Worm (Caenorhabditis elegans) whole organism, young adult: ENCODE results near the gene nsy-7.

Experiments
- B0261.1 ChIP-seq: sonication (generic microtip); optimal IDR thresholded peaks from 2 replicates; lab custom pipeline; 2016; ENCODE audit warnings: mild to moderate bottlenecking, missing genetic modification characterization, moderate library complexity, missing compliant biosample characterization
- B0336.3 ChIP-seq: fragments of 200-800 bp; sonication (Bioruptor generic); IDR thresholded peaks from 2 replicates; pipeline ENCODE4 v1.3.6; 2022; ENCODE audit warnings: missing genetic modification characterization, missing compliant biosample characterization
- F22D6.2 ChIP-seq: sonication (generic microtip); optimal IDR thresholded peaks from 2 replicates; lab custom pipeline; 2016; ENCODE audit warnings: mild to moderate bottlenecking, missing genetic modification characterization, missing compliant biosample characterization
- F23B12.7 ChIP-seq: sonication (generic microtip); optimal IDR thresholded peaks from 2 replicates; lab custom pipeline; 2017; ENCODE audit warnings: missing genetic modification characterization, mild to moderate bottlenecking, missing compliant biosample characterization, antibody characterized with exemption, moderate library complexity; ENCODE audit not compliant: insufficient read depth
- K11D2.4 ChIP-seq: fragments of 200-800 bp; sonication (Bioruptor generic); IDR thresholded peaks from 2 replicates; pipeline ENCODE4 v1.3.6; 2022; ENCODE audit warnings: missing genetic modification reagents, missing genetic modification characterization, missing compliant biosample characterization
- T26A5.8 ChIP-seq: sonication (generic microtip); optimal IDR thresholded peaks from 2 replicates; lab custom pipeline; 2016; ENCODE audit warnings: missing genetic modification characterization, missing compliant biosample characterization
- Y53G8AR.9 ChIP-seq: fragments of 200-800 bp; sonication (Bioruptor generic); conservative IDR thresholded peaks from 2 replicates; pipeline ENCODE4 v1.3.6; 2022; ENCODE audit warnings: missing genetic modification reagents, missing genetic modification characterization, missing compliant biosample characterization
- Y79H2A.3 ChIP-seq: fragments of 200-800 bp; sonication (Bioruptor generic); conservative IDR thresholded peaks from 2 replicates; pipeline ENCODE4 v1.3.6; 2022; ENCODE audit warnings: missing genetic modification reagents, missing genetic modification characterization, missing compliant biosample characterization
- aptf-2 ChIP-seq: fragments of 200-800 bp; sonication (Bioruptor generic); conservative IDR thresholded peaks from 2 replicates; pipeline ENCODE4 v1.3.6; 2022; ENCODE audit warnings: missing genetic modification reagents, missing genetic modification characterization, missing compliant biosample characterization
- attf-5 ChIP-seq: fragments of 200-800 bp; sonication (Bioruptor generic); optimal IDR thresholded peaks from 2 replicates; lab custom pipeline; 2018; ENCODE audit warnings: mild to moderate bottlenecking, missing genetic modification characterization, missing compliant biosample characterization
- cebp-1 ChIP-seq, 2 experiments: fragments of 200-800 bp in 1 of 2; sonication (Bioruptor generic) in 1 of 2; sonication (generic microtip) in 1 of 2; IDR thresholded peaks in 1 of 2; optimal IDR thresholded peaks in 1 of 2; 2 replicates each; pipeline versions ENCODE4 v1.3.6 to Lab custom; 2017 to 2022; ENCODE audit warnings: missing compliant biosample characterization in 2 of 2, missing genetic modification characterization in 2 of 2, mild to moderate bottlenecking in 1 of 2, missing genetic modification reagents in 1 of 2, moderate library complexity in 1 of 2
- ceh-27 ChIP-seq: fragments of 200-800 bp; sonication (Bioruptor generic); optimal IDR thresholded peaks from 2 replicates; lab custom pipeline; 2018; ENCODE audit warnings: mild to moderate bottlenecking, missing genetic modification characterization, moderate library complexity, missing compliant biosample characterization
- dox-1 ChIP-seq: fragments of 200-800 bp; sonication (Bioruptor generic); IDR thresholded peaks from 2 replicates; pipeline ENCODE4 v1.3.6; 2022; ENCODE audit warnings: missing genetic modification reagents, missing genetic modification characterization, missing compliant biosample characterization
- dpl-1 ChIP-seq: fragments of 150-350 bp; optimal IDR thresholded peaks from 2 replicates; lab custom pipeline; 2014; ENCODE audit warnings: missing biosample characterization, missing genetic modification reagents, missing genetic modification characterization
- efl-1 ChIP-seq: fragments of 150-350 bp; optimal IDR thresholded peaks from 2 replicates; lab custom pipeline; 2014; ENCODE audit warnings: missing biosample characterization, missing genetic modification reagents, missing genetic modification characterization
- gei-17 ChIP-seq: fragments of 200-800 bp; sonication (Bioruptor generic); optimal IDR thresholded peaks from 2 replicates; lab custom pipeline; 2018; ENCODE audit warnings: mild to moderate bottlenecking, missing genetic modification characterization, missing compliant biosample characterization
- hmg-1.2 ChIP-seq: fragments of 200-800 bp; sonication (Bioruptor generic); IDR thresholded peaks from 2 replicates; pipeline ENCODE4 v1.3.6; 2022; ENCODE audit warnings: missing genetic modification reagents, missing genetic modification characterization, missing compliant biosample characterization
- hmg-20 ChIP-seq: fragments of 200-800 bp; sonication (Bioruptor generic); IDR thresholded peaks from 2 replicates; pipeline ENCODE4 v1.3.6; 2022; ENCODE audit warnings: missing genetic modification reagents, missing genetic modification characterization, missing compliant biosample characterization
- hsf-1 ChIP-seq: fragments of 200-800 bp; sonication (Bioruptor generic); IDR thresholded peaks from 2 replicates; pipeline ENCODE4 v1.3.6; 2022; ENCODE audit warnings: missing genetic modification reagents, missing genetic modification characterization, missing compliant biosample characterization
- lin-26 ChIP-seq: fragments of 200-800 bp; sonication (Bioruptor generic); IDR thresholded peaks from 2 replicates; pipeline ENCODE4 v1.3.6; 2022; ENCODE audit warnings: missing genetic modification reagents, missing genetic modification characterization, missing compliant biosample characterization
- lin-40 ChIP-seq: sonication (generic microtip); optimal IDR thresholded peaks from 2 replicates; lab custom pipeline; 2016; ENCODE audit warnings: missing genetic modification characterization, mild to moderate bottlenecking, missing compliant biosample characterization, missing genotype, missing genetic modification reagents
- lin-54 ChIP-seq: fragments of 200-800 bp; sonication (Bioruptor generic); optimal IDR thresholded peaks from 2 replicates; lab custom pipeline; 2018; ENCODE audit warnings: mild to moderate bottlenecking, missing genetic modification characterization, missing compliant biosample characterization
- madf-10 ChIP-seq: sonication (generic microtip); optimal IDR thresholded peaks from 2 replicates; lab custom pipeline; 2016; ENCODE audit warnings: mild to moderate bottlenecking, missing genetic modification characterization, missing compliant biosample characterization
- madf-6 ChIP-seq: fragments of 200-800 bp; sonication (Bioruptor generic); IDR thresholded peaks from 2 replicates; pipeline ENCODE4 v1.3.6; 2022; ENCODE audit warnings: missing genetic modification reagents, missing genetic modification characterization, missing compliant biosample characterization
- madf-8 ChIP-seq: fragments of 200-800 bp; sonication (Bioruptor generic); conservative IDR thresholded peaks from 2 replicates; pipeline ENCODE4 v1.3.6; 2022; ENCODE audit warnings: missing genetic modification reagents, missing genetic modification characterization, missing compliant biosample characterization
- mcd-1 ChIP-seq: fragments of 200-800 bp; sonication (Bioruptor generic); IDR thresholded peaks from 2 replicates; pipeline ENCODE4 v1.3.6; 2022; ENCODE audit warnings: missing genetic modification reagents, missing genetic modification characterization, missing compliant biosample characterization
- mes-4 ChIP-seq: sonication (generic microtip); optimal IDR thresholded peaks from 2 replicates; lab custom pipeline; 2016; ENCODE audit warnings: missing genotype, missing genetic modification characterization, missing compliant biosample characterization
- nfyb-1 ChIP-seq: fragments of 200-800 bp; sonication (Bioruptor generic); IDR thresholded peaks from 2 replicates; pipeline ENCODE4 v1.3.6; 2022; ENCODE audit warnings: missing genetic modification reagents, missing genetic modification characterization, missing compliant biosample characterization
- nhr-80 ChIP-seq: sonication (generic microtip); optimal IDR thresholded peaks from 2 replicates; lab custom pipeline; 2016; ENCODE audit warnings: missing genetic modification characterization, missing compliant biosample characterization
- pha-4 ChIP-seq: fragments of 150-350 bp; sonication (generic microtip); optimal IDR thresholded peaks from 2 replicates; lab custom pipeline; 2014; ENCODE audit warnings: missing biosample characterization, missing genetic modification reagents, missing genetic modification characterization
- rec-8 ChIP-seq, 2 experiments: sonication (generic microtip); optimal IDR thresholded peaks; 2 replicates each; lab custom pipeline; 2016; ENCODE audit warnings: mild to moderate bottlenecking in 2 of 2, missing genetic modification characterization in 2 of 2, missing genetic modification reagents in 2 of 2, missing genotype in 2 of 2, missing biosample characterization in 1 of 2, missing compliant biosample characterization in 1 of 2, moderate library complexity in 1 of 2
- repo-1 ChIP-seq: sonication (generic microtip); optimal IDR thresholded peaks from 2 replicates; lab custom pipeline; 2017; ENCODE audit warnings: mild to moderate bottlenecking, missing genetic modification characterization, missing compliant biosample characterization
- sea-2 ChIP-seq: fragments of 200-800 bp; sonication (Bioruptor generic); IDR thresholded peaks from 2 replicates; pipeline ENCODE4 v1.3.6; 2022; ENCODE audit warnings: missing genetic modification characterization, missing compliant biosample characterization
- snpc-1.3 ChIP-seq: sonication (generic microtip); optimal IDR thresholded peaks from 2 replicates; lab custom pipeline; 2017; ENCODE audit warnings: missing genetic modification characterization, mild to moderate bottlenecking, missing compliant biosample characterization, antibody characterized with exemption, moderate library complexity, missing genotype, missing genetic modification reagents; ENCODE audit not compliant: insufficient read depth
- tbp1 ChIP-seq: fragments of 200-800 bp; sonication (Bioruptor generic); optimal IDR thresholded peaks from 2 replicates; lab custom pipeline; 2018; ENCODE audit warnings: mild to moderate bottlenecking, missing genetic modification characterization, missing compliant biosample characterization
- ztf-26 ChIP-seq: sonication (generic microtip); optimal IDR thresholded peaks from 2 replicates; lab custom pipeline; 2017; ENCODE audit warnings: missing genetic modification characterization, missing compliant biosample characterization
- ztf-6 ChIP-seq: fragments of 200-800 bp; sonication (Bioruptor generic); IDR thresholded peaks from 2 replicates; pipeline ENCODE4 v1.3.6; 2022; ENCODE audit warnings: missing genetic modification reagents, missing genetic modification characterization, missing compliant biosample characterization

nsy-7 gene

ce11 chrIV:8133536-8133935 lies 47.1 kb upstream of the nsy-7 start, which contains the start of gene sph-1:
Gene sph-1, minus strand, starts transcription at chrIV:8133558.
- no peak for TF ChIP-seq cebp-1 (GFP tag; IDR thresholded peaks at IDR 0.05; lab: Robert Waterston, UW)
- peak; percentile 57 for TF ChIP-seq cebp-1 (tag; optimal IDR thresholded peaks at IDR 0.05; lab: Kevin White, UChicago)
- TF ChIP-seq snpc-1.3 (tag; lab: Kevin White, UChicago), result peak; percentile 4
- peak; percentile 0 for TF ChIP-seq lin-54
- peak; percentile 69 for TF ChIP-seq nhr-80 (tag; lab: Kevin White, UChicago)
- TF ChIP-seq T26A5.8 (tag; lab: Kevin White, UChicago), result no peak
- peak; percentile 30 for TF ChIP-seq lin-40 (tag; lab: Kevin White, UChicago)
- no peak for TF ChIP-seq Y79H2A.3 (GFP tag; lab: Robert Waterston, UW)
- peak; percentile 0 for TF ChIP-seq tbp1 (GFP tag; lab: Kevin White, UChicago)
- no peak for TF ChIP-seq K11D2.4 (GFP tag; lab: Robert Waterston, UW)
- peak; percentile 42 for TF ChIP-seq madf-10 (tag; lab: Kevin White, UChicago)
- TF ChIP-seq lin-26 (GFP tag; lab: Robert Waterston, UW), result 0 out of 2 replicates have a peak, but pooled peaks have one; percentile 15
- peak; percentile 3 for TF ChIP-seq ceh-27 (GFP tag; lab: Kevin White, UChicago)
- no peak for TF ChIP-seq aptf-2
- 0 out of 2 replicates have a peak, but pooled peaks have one; percentile 13 for TF ChIP-seq nfyb-1
- no peak for TF ChIP-seq rec-8 (tag; optimal IDR thresholded peaks at IDR 0.05; lab: Kevin White, UChicago)
- TF ChIP-seq hmg-1.2, result peak; percentile 47; the same call in 1 of the 2 replicates
- peak; percentile 48 for TF ChIP-seq attf-5 (GFP tag; lab: Kevin White, UChicago)
- peak; percentile 51 for TF ChIP-seq repo-1
- TF ChIP-seq dox-1 (GFP tag; lab: Robert Waterston, UW), result 0 out of 2 replicates have a peak, but pooled peaks have one; percentile 26
- TF ChIP-seq B0336.3 (GFP tag; lab: Robert Waterston, UW), result peak; percentile 61; the same call in 1 of the 2 replicates

ce11 chrIV:8130131-8130611 lies 43.7 kb upstream of the nsy-7 start, which contains the start of the genes ndub-11 and moc-3:
Gene ndub-11, minus strand, starts transcription at chrIV:8130231.
Gene moc-3, plus strand, starts transcription at chrIV:8130561.
- 0 out of 2 replicates have a peak, but pooled peaks have one; percentile 8 for TF ChIP-seq mcd-1 (GFP tag; lab: Robert Waterston, UW)
- TF ChIP-seq sea-2 (GFP tag; lab: Robert Waterston, UW), result no peak

- TF ChIP-seq madf-6 (GFP tag; lab: Robert Waterston, UW) (no peak), K11D2.4 (GFP tag; lab: Robert Waterston, UW) (no peak), lin-40 (tag; lab: Kevin White, UChicago) (no peak), pha-4 (tag; lab: Kevin White, UChicago) (no peak), ztf-26 (tag; lab: Kevin White, UChicago) (no peak), F23B12.7 (tag; lab: Kevin White, UChicago) (no peak), mes-4 (tag; lab: Kevin White, UChicago) (no peak), B0261.1 (tag; lab: Kevin White, UChicago) (no peak), madf-8 (GFP tag; lab: Robert Waterston, UW) (no peak), cebp-1 (GFP tag; IDR thresholded peaks at IDR 0.05; lab: Robert Waterston, UW) (no peak), cebp-1 (tag; optimal IDR thresholded peaks at IDR 0.05; lab: Kevin White, UChicago) (no peak), rec-8 (tag; optimal IDR thresholded peaks at IDR 0.05; lab: Kevin White, UChicago) (no peak), hsf-1 (GFP tag; lab: Robert Waterston, UW) (no peak), F22D6.2 (tag; lab: Kevin White, UChicago) (no peak), ztf-6 (GFP tag; lab: Robert Waterston, UW) (no peak), gei-17 (GFP tag; lab: Kevin White, UChicago) (no peak), Y53G8AR.9 (GFP tag; lab: Robert Waterston, UW) (no peak), efl-1 (GFP tag; lab: Kevin White, UChicago) (no peak), hmg-20 (GFP tag; lab: Robert Waterston, UW) (no peak), dpl-1 (no peak)
- TF ChIP-seq, all 124 proteins: peak for 0
Measured at ce11 chrIV:8127430-8127829, 41.0 kb upstream of the nsy-7 start.
